Worm (Caenorhabditis elegans) whole organism, L2 larva: ENCODE measurements around the gene glt-5.

Experiments used
- ceh-82 ChIP-seq: fragments of 150-350 bp; optimal IDR thresholded peaks from 2 replicates; lab custom pipeline; 2014; ENCODE audit warnings: missing biosample characterization, missing genetic modification characterization
- elt-1 ChIP-seq: fragments of 150-350 bp; optimal IDR thresholded peaks from 2 replicates; lab custom pipeline; 2014; ENCODE audit warnings: missing biosample characterization, missing genetic modification characterization
- lin-13 ChIP-seq: fragments of 150-350 bp; optimal IDR thresholded peaks from 2 replicates; lab custom pipeline; 2014; ENCODE audit warnings: missing biosample characterization, missing genetic modification reagents, missing genetic modification characterization

- TF ChIP-seq ceh-82, result no peak
- TF ChIP-seq elt-1 (tag; lab: Kevin White, UChicago), result no peak
- TF ChIP-seq lin-13 (GFP tag; lab: Kevin White, UChicago), result no peak
Observed at ce11 chrII:9728506-9728905, 19.8 kb upstream of the glt-5 start.
